Fruit fly (Drosophila melanogaster): Measurements from ENCODE around the gene CG10516.

CG10516 gene

DNA sequence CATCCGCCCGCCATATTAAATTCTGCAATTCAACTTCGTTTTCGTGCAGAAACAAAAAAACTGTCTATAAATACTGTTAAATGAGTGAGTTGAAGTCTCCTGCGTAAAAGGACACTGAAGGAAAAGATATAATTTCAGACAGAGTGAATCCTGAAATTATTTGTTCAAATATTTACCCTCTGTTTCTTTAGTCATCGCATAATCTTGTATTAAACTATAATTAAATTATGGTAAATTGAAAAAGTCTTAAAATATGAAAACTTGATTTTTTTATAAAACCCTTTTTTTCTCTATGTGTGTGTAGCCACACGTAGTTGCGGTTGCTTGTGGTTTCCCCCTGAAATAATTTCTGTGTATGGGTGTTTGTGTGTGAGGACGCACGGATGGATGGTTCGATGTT is 44.7 kb upstream of the CG10516 start (continued):
- TF ChIP-seq Dref (GFP tag; IDR thresholded peaks at IDR 0.05) = no peak
- no peak for TF ChIP-seq D19B (GFP tag; optimal IDR thresholded peaks at IDR 0.05)
- no peak for TF ChIP-seq CG16779 (GFP tag; IDR thresholded peaks at IDR 0.05)
- no peak for TF ChIP-seq CG7357 (GFP tag; IDR thresholded peaks at IDR 0.05)
- TF ChIP-seq CG12299 (tag; optimal IDR thresholded peaks at IDR 0.05) = peak; percentile 31
- no peak for TF ChIP-seq Side (GFP tag; optimal IDR thresholded peaks at IDR 0.05)
- no peak for TF ChIP-seq CG13123 (GFP tag; optimal IDR thresholded peaks at IDR 0.05)
- no peak for TF ChIP-seq CG17568 (GFP tag; optimal IDR thresholded peaks at IDR 0.05)
- no peak for TF ChIP-seq usp (GFP tag; optimal IDR thresholded peaks at IDR 0.05)
- peak; percentile 42; the same call in 1 of the 2 replicates for TF ChIP-seq CG31441 (GFP tag; IDR thresholded peaks at IDR 0.05)
- TF ChIP-seq CG34376 (GFP tag; optimal IDR thresholded peaks at IDR 0.05) = no peak
- no peak for TF ChIP-seq Dfd (GFP tag; optimal IDR thresholded peaks at IDR 0.05)
- TF ChIP-seq D (optimal IDR thresholded peaks at IDR 0.05) = no peak
- peak; percentile 21 for TF ChIP-seq D (GFP tag; optimal IDR thresholded peaks at IDR 0.05)
- no peak for TF ChIP-seq sim (GFP tag; IDR thresholded peaks at IDR 0.05)
- TF ChIP-seq Drgx (GFP tag; IDR thresholded peaks at IDR 0.05) = no peak
- TF ChIP-seq Mrtf (GFP tag; IDR thresholded peaks at IDR 0.05) = no peak
- no peak for TF ChIP-seq jing (GFP tag; optimal IDR thresholded peaks at IDR 0.05)
- no peak for TF ChIP-seq Lim3 (GFP tag; IDR thresholded peaks at IDR 0.05)
- TF ChIP-seq dmrt11E (tag; optimal IDR thresholded peaks at IDR 0.05) = peak; percentile 5
- TF ChIP-seq CG13296 (GFP tag; optimal IDR thresholded peaks at IDR 0.05) = peak; percentile 27
- TF ChIP-seq dysf (GFP tag; IDR thresholded peaks at IDR 0.05) = peak; percentile 48; the same call in 1 of the 3 replicates
- TF ChIP-seq lilli (GFP tag; optimal IDR thresholded peaks at IDR 0.05) = peak; percentile 29
- TF ChIP-seq CG11456 (GFP tag; IDR thresholded peaks at IDR 0.05) = 0 out of 3 replicates have a peak, but pooled peaks have one; percentile 13
- TF ChIP-seq Ada2b (GFP tag; IDR thresholded peaks at IDR 0.05) = peak; percentile 38
- no peak for TF ChIP-seq ci (GFP tag; IDR thresholded peaks at IDR 0.05)
- no peak for TF ChIP-seq CG6254 (GFP tag; optimal IDR thresholded peaks at IDR 0.05)
- no peak for TF ChIP-seq CG5953 (GFP tag; IDR thresholded peaks at IDR 0.05)
- TF ChIP-seq Sox100B (GFP tag; optimal IDR thresholded peaks at IDR 0.05) = peak; percentile 31
- TF ChIP-seq CG13624 (GFP tag; optimal IDR thresholded peaks at IDR 0.05) = no peak
- TF ChIP-seq sima (GFP tag; optimal IDR thresholded peaks at IDR 0.05) = no peak
- peak; percentile 15 for TF ChIP-seq CG12659 (GFP tag; optimal IDR thresholded peaks at IDR 0.05)
- TF ChIP-seq mirr (GFP tag; optimal IDR thresholded peaks at IDR 0.05) = no peak
- peak; percentile 53 for TF ChIP-seq phol (tag; optimal IDR thresholded peaks at IDR 0.05)
- no peak for TF ChIP-seq br (optimal IDR thresholded peaks at IDR 0.05)
- peak; percentile 22 for TF ChIP-seq nmo (GFP tag; optimal IDR thresholded peaks at IDR 0.05)
- peak; percentile 45 for TF ChIP-seq sisA (GFP tag; IDR thresholded peaks at IDR 0.05)
- TF ChIP-seq CG7271 (tag; optimal IDR thresholded peaks at IDR 0.05) = no peak
- no peak for TF ChIP-seq CG7987 (GFP tag; optimal IDR thresholded peaks at IDR 0.05)
- TF ChIP-seq slbo (GFP tag; IDR thresholded peaks at IDR 0.05) = peak; percentile 65
- TF ChIP-seq CG5180 (GFP tag; optimal IDR thresholded peaks at IDR 0.05) = no peak
- no peak for TF ChIP-seq emc (GFP tag; optimal IDR thresholded peaks at IDR 0.05)
- no peak for TF ChIP-seq pzg (GFP tag; optimal IDR thresholded peaks at IDR 0.05)
- TF ChIP-seq CG9817 (tag; optimal IDR thresholded peaks at IDR 0.05) = peak; percentile 3
- TF ChIP-seq dmrt99B (tag; optimal IDR thresholded peaks at IDR 0.05) = peak; percentile 70
- TF ChIP-seq CG12942 (GFP tag; optimal IDR thresholded peaks at IDR 0.05) = no peak
- TF ChIP-seq ac (GFP tag; optimal IDR thresholded peaks at IDR 0.05) = no peak
- peak; percentile 1 for TF ChIP-seq mam (GFP tag; optimal IDR thresholded peaks at IDR 0.05)
- TF ChIP-seq CG9437 (GFP tag; optimal IDR thresholded peaks at IDR 0.05) = no peak
- TF ChIP-seq CG12744 (GFP tag; optimal IDR thresholded peaks at IDR 0.05) = no peak
- TF ChIP-seq tll (GFP tag; optimal IDR thresholded peaks at IDR 0.05) = no peak
- TF ChIP-seq CG15696 (tag; optimal IDR thresholded peaks at IDR 0.05) = no peak

Data from whole organism, embryonic.